Worm (Caenorhabditis elegans): ENCODE data around the gene rab-37.

rab-37 gene

ce11 chrX:4209131-4209530 lies 26.5 kb downstream of the rab-37 start (continued):
- no peak for TF ChIP-seq xnd-1 (tag; optimal IDR thresholded peaks at IDR 0.05)
- peak; percentile 89 for TF ChIP-seq nhr-27 (tag; optimal IDR thresholded peaks at IDR 0.05)
- TF ChIP-seq nhr-90 (tag; optimal IDR thresholded peaks at IDR 0.05), result peak; percentile 91
- no peak for TF ChIP-seq ama-1 (optimal IDR thresholded peaks at IDR 0.05)
- TF ChIP-seq ama-1 (GFP tag; optimal IDR thresholded peaks at IDR 0.05), result peak; percentile 26 to 68
- TF ChIP-seq zim-3 (tag; optimal IDR thresholded peaks at IDR 0.05), result peak; percentile 71
- peak; percentile 98 for TF ChIP-seq B0336.3 (GFP tag; IDR thresholded peaks at IDR 0.05)
- no peak for TF ChIP-seq hrde-1 (tag; optimal IDR thresholded peaks at IDR 0.05; ENCODE audit: borderline replicate concordance)
- peak; percentile 96 for TF ChIP-seq ztf-6 (GFP tag; IDR thresholded peaks at IDR 0.05)
- no peak for TF ChIP-seq attf-6 (GFP tag; IDR thresholded peaks at IDR 0.05)
- TF ChIP-seq ceh-79 (tag; optimal IDR thresholded peaks at IDR 0.05), result peak; percentile 57
- peak; percentile 80 for TF ChIP-seq nhr-179 (tag; optimal IDR thresholded peaks at IDR 0.05)
- TF ChIP-seq snpc-3.4 (tag; optimal IDR thresholded peaks at IDR 0.05), result peak; percentile 12
- TF ChIP-seq egrh-3 (GFP tag; IDR thresholded peaks at IDR 0.05), result no peak
- TF ChIP-seq pbrm-1 (GFP tag; IDR thresholded peaks at IDR 0.05), result peak; percentile 97
- TF ChIP-seq bed-1 (GFP tag; IDR thresholded peaks at IDR 0.05), result 0 out of 2 replicates have a peak, but pooled peaks have one; percentile 83
- TF ChIP-seq efl-1 (GFP tag; optimal IDR thresholded peaks at IDR 0.05), result no peak
- TF ChIP-seq snpc-4 (GFP tag; optimal IDR thresholded peaks at IDR 0.05), result peak; percentile 71
- peak; percentile 81 to 89 (median 86) for TF ChIP-seq snpc-4 (tag; optimal IDR thresholded peaks at IDR 0.05)
- peak; percentile 99 for TF ChIP-seq Y53G8AR.9 (GFP tag; conservative IDR thresholded peaks at IDR 0.05)
- no peak for TF ChIP-seq B0019.2 (GFP tag; conservative IDR thresholded peaks at IDR 0.05)
- TF ChIP-seq D2030.7 (GFP tag; IDR thresholded peaks at IDR 0.05), result no peak
- TF ChIP-seq ceh-40 (GFP tag; IDR thresholded peaks at IDR 0.05), result peak; percentile 80; the same call in 1 of the 2 replicates
- TF ChIP-seq mcd-1 (GFP tag; IDR thresholded peaks at IDR 0.05), result peak; percentile 92
- TF ChIP-seq mel-28 (tag; optimal IDR thresholded peaks at IDR 0.05; ENCODE audit: borderline replicate concordance), result no peak
- peak; percentile 98 for TF ChIP-seq ZK185.1 (tag; optimal IDR thresholded peaks at IDR 0.05; ENCODE audit: poor library complexity, severe bottlenecking)
- TF ChIP-seq lin-26 (GFP tag; IDR thresholded peaks at IDR 0.05), result peak; percentile 86
- peak; percentile 98 for TF ChIP-seq C06A6.2 (GFP tag; conservative IDR thresholded peaks at IDR 0.05)
- TF ChIP-seq atf-7 (tag; optimal IDR thresholded peaks at IDR 0.05), result peak; percentile 98
- no peak for TF ChIP-seq aptf-3 (GFP tag; IDR thresholded peaks at IDR 0.05)
- TF ChIP-seq him-1 (tag; optimal IDR thresholded peaks at IDR 0.05), result peak; percentile 24

ce11 chrX:4208495-4208894 lies 27.2 kb downstream of the rab-37 start:
- TF ChIP-seq ceh-100 (GFP tag; IDR thresholded peaks at IDR 0.05) (no peak), ama-1 (optimal IDR thresholded peaks at IDR 0.05) (no peak), ama-1 (GFP tag; optimal IDR thresholded peaks at IDR 0.05) (peak in 1 of 2 experiments; percentile 37), C06A6.2 (GFP tag; conservative IDR thresholded peaks at IDR 0.05) (peak; percentile 38; the same call in 1 of the 2 replicates), F10E7.11 (tag; optimal IDR thresholded peaks at IDR 0.05) (no peak), B0336.3 (GFP tag; IDR thresholded peaks at IDR 0.05) (no peak), cebp-1 (GFP tag; IDR thresholded peaks at IDR 0.05) (no peak), cebp-1 (tag; optimal IDR thresholded peaks at IDR 0.05) (no peak), tlf-1 (GFP tag; optimal IDR thresholded peaks at IDR 0.05) (peak; percentile 75), tbp1 (GFP tag; optimal IDR thresholded peaks at IDR 0.05) (peak; percentile 55), madf-8 (GFP tag; conservative IDR thresholded peaks at IDR 0.05) (no peak), pbrm-1 (GFP tag; IDR thresholded peaks at IDR 0.05) (0 out of 2 replicates have a peak, but pooled peaks have one; percentile 48), rcor-1 (GFP tag; IDR thresholded peaks at IDR 0.05) (peak; percentile 45; the same call in 1 of the 2 replicates), Y53G8AR.9 (GFP tag; conservative IDR thresholded peaks at IDR 0.05) (peak; percentile 78), Y56A3A.18 (GFP tag; IDR thresholded peaks at IDR 0.05) (peak; percentile 74; the same call in 1 of the 2 replicates), akir-1 (GFP tag; optimal IDR thresholded peaks at IDR 0.05) (peak; percentile 37), egl-18 (GFP tag; IDR thresholded peaks at IDR 0.05) (0 out of 2 replicates have a peak, but pooled peaks have one; percentile 8), dox-1 (GFP tag; IDR thresholded peaks at IDR 0.05) (peak; percentile 11; the same call in 1 of the 2 replicates), nfyb-1 (GFP tag; IDR thresholded peaks at IDR 0.05) (peak; percentile 11; the same call in 1 of the 2 replicates), pha-4 (tag; optimal IDR thresholded peaks at IDR 0.05) (peak; percentile 31), bed-2 (GFP tag; IDR thresholded peaks at IDR 0.05) (no peak), repo-1 (tag; optimal IDR thresholded peaks at IDR 0.05) (no peak), hmg-1.2 (GFP tag; IDR thresholded peaks at IDR 0.05) (peak; percentile 40), lin-26 (GFP tag; IDR thresholded peaks at IDR 0.05) (0 out of 2 replicates have a peak, but pooled peaks have one; percentile 9)
